Fruit fly (Drosophila melanogaster): ENCODE results near the gene CG31751.

Gene CG31751

DNA sequence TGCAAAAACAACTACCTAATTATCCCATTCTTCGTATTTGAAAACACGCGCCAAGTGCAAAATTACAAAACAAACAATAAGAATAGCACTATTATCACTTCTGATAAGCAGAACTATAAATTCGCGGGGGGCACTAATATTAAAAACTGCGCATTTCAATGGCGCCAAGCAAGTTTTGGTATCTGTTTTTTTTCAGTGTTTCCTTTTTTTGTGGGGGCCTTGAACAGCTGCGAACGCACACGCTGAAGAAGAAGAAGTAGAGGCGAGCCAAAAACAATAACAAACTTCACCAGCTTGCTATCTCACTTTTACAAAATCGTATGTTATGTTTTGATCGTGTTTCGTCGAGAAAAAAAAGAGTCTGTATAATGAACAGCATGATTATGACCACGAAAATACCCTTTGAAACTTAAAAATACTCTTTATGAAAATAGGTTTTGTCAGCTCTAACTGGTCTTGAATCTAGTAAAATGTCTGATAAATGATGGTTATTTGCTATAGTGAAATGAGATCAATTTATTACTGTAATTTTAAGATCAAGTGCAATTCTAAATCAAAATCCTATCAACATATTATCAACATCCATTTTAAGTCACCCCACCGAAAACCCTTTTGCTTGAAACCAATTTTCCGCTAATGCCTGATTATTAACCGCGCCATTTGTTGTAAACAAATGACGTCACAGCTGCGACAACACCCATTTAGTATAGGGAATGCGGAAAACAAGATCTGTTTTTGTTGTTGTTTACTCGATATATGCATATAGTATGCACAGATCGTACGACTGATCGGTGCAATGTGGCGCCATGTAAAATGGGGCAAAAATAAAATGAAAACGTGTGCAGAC is 17.1 kb downstream of the CG31751 start (continued):
- TF ChIP-seq sima (GFP tag; optimal IDR thresholded peaks at IDR 0.05) (no peak), Sox102F (GFP tag; optimal IDR thresholded peaks at IDR 0.05) (peak; percentile 49), CG3281 (GFP tag; optimal IDR thresholded peaks at IDR 0.05) (peak; percentile 43), grn (GFP tag; optimal IDR thresholded peaks at IDR 0.05) (peak; percentile 23), p53 (GFP tag; optimal IDR thresholded peaks at IDR 0.05) (no peak), kay (GFP tag; optimal IDR thresholded peaks at IDR 0.05) (no peak), CG12299 (tag; optimal IDR thresholded peaks at IDR 0.05) (peak; percentile 31), Elba2 (GFP tag; optimal IDR thresholded peaks at IDR 0.05) (peak; percentile 72), shn (GFP tag; optimal IDR thresholded peaks at IDR 0.05) (peak; percentile 71), E2f2 (GFP tag; IDR thresholded peaks at IDR 0.05) (peak; percentile 73; the same call in 1 of the 2 replicates), al (GFP tag; IDR thresholded peaks at IDR 0.05) (peak; percentile 52; the same call in 1 of the 2 replicates), CG1647 (GFP tag; optimal IDR thresholded peaks at IDR 0.05) (peak; percentile 58), CG6791 (GFP tag; IDR thresholded peaks at IDR 0.05; ENCODE audit: partially characterized antibody) (no peak), trem (tag; optimal IDR thresholded peaks at IDR 0.05) (peak; percentile 14), CG3065 (GFP tag; optimal IDR thresholded peaks at IDR 0.05) (no peak), pfk (GFP tag; optimal IDR thresholded peaks at IDR 0.05) (no peak), jigr1 (GFP tag; IDR thresholded peaks at IDR 0.05) (no peak), pum (GFP tag; optimal IDR thresholded peaks at IDR 0.05) (peak; percentile 27), Xbp1 (GFP tag; optimal IDR thresholded peaks at IDR 0.05) (peak; percentile 70), knrl (GFP tag; IDR thresholded peaks at IDR 0.05; ENCODE audit: partially characterized antibody) (peak; percentile 32; the same call in 1 of the 3 replicates), CG9932 (GFP tag; IDR thresholded peaks at IDR 0.05) (peak; percentile 52), BEAF-32 (GFP tag; optimal IDR thresholded peaks at IDR 0.05) (no peak), Asciz (GFP tag; optimal IDR thresholded peaks at IDR 0.05) (no peak), org-1 (GFP tag; optimal IDR thresholded peaks at IDR 0.05) (peak; percentile 68), CG15514 (GFP tag; optimal IDR thresholded peaks at IDR 0.05) (peak; percentile 38), ewg (GFP tag; optimal IDR thresholded peaks at IDR 0.05) (peak; percentile 6), CG6683 (GFP tag; optimal IDR thresholded peaks at IDR 0.05) (no peak), CG17829 (tag; optimal IDR thresholded peaks at IDR 0.05) (peak; percentile 30), CG2129 (GFP tag; IDR thresholded peaks at IDR 0.05; ENCODE audit: partially characterized antibody) (no peak), Lhr (GFP tag; optimal IDR thresholded peaks at IDR 0.05) (no peak), toy (GFP tag; IDR thresholded peaks at IDR 0.05) (0 out of 2 replicates have a peak, but pooled peaks have one; percentile 5), CG10147 (GFP tag; optimal IDR thresholded peaks at IDR 0.05) (peak; percentile 14), Xrp1 (GFP tag; IDR thresholded peaks at IDR 0.05) (peak; percentile 80), CG7928 (GFP tag; optimal IDR thresholded peaks at IDR 0.05) (no peak), gsb (GFP tag; IDR thresholded peaks at IDR 0.05) (0 out of 2 replicates have a peak, but pooled peaks have one; percentile 16), z (GFP tag; IDR thresholded peaks at IDR 0.05) (no peak), CG2199 (GFP tag; IDR thresholded peaks at IDR 0.05) (peak; percentile 74; the same call in 2 of the 3 replicates), Chrac-16 (GFP tag; optimal IDR thresholded peaks at IDR 0.05) (peak; percentile 67), ATbp (GFP tag; optimal IDR thresholded peaks at IDR 0.05) (no peak), CG1603 (tag; optimal IDR thresholded peaks at IDR 0.05) (peak; percentile 59), tup (GFP tag; optimal IDR thresholded peaks at IDR 0.05) (no peak), CG2889 (GFP tag; IDR thresholded peaks at IDR 0.05) (peak; percentile 63; the same call in 1 of the 3 replicates), CG12659 (GFP tag; optimal IDR thresholded peaks at IDR 0.05) (peak; percentile 50), Pdp1 (GFP tag; optimal IDR thresholded peaks at IDR 0.05) (peak; percentile 62 to 65), nerfin-1 (tag; optimal IDR thresholded peaks at IDR 0.05) (peak; percentile 34), CG10209 (GFP tag; optimal IDR thresholded peaks at IDR 0.05) (peak; percentile 63), Sry-β (GFP tag; optimal IDR thresholded peaks at IDR 0.05) (no peak)

All from whole organism, embryonic.